Worm (Caenorhabditis elegans): ENCODE measurements around the gene srx-47.

Gene srx-47

DNA sequence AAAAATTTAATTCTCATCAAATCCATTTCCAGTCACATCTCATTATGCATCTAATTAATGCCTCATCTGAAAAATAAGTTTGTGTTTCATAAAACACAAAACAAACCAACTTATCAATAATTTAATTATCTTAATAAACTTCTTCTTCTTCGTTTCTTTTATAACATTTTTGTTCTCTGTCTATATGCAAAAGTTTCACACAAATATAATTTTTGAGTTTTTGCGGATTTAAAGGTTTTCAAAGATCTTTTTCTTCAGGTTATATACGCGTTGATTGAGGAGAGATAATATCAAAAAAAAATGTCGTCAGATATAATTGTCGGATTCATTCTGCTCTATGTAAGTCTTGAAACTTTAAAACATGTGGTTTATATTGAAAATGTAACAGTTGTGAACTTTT lies at the start of gene srx-47:
Gene srx-47 (plus strand): TSS at position 301 of the 400 bp plus-strand sequence.
- TF ChIP-seq dao-5 (tag; optimal IDR thresholded peaks at IDR 0.05): no peak

DNA sequence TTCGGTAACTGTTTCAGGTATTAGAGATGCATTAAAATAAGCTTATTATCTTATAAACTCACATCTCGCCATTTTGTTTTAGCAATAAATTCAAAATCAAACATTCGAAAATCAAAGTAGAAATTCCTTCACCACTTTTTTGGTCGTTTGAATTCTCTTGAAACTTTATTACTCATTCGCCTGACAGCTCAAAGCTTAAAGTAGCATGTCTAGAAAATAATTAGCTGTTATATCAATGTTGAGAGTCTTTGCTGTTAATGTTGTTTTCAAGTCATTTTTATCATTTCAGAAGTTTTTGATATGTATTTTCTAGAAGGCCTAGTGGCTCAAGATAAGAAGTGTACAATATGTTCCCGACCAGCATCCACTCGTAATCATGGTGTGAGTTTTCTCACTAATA lies 46.8 kb upstream of the srx-47 start, which contains the start of gene nhr-39:
Gene nhr-39 (plus strand): TSS at position 301 of the 400 bp plus-strand sequence.
- TF ChIP-seq W03F9.2 (tag; optimal IDR thresholded peaks at IDR 0.05): no peak
- no peak for TF ChIP-seq him-1 (tag; optimal IDR thresholded peaks at IDR 0.05)
- TF ChIP-seq dao-5 (tag; optimal IDR thresholded peaks at IDR 0.05): no peak

DNA sequence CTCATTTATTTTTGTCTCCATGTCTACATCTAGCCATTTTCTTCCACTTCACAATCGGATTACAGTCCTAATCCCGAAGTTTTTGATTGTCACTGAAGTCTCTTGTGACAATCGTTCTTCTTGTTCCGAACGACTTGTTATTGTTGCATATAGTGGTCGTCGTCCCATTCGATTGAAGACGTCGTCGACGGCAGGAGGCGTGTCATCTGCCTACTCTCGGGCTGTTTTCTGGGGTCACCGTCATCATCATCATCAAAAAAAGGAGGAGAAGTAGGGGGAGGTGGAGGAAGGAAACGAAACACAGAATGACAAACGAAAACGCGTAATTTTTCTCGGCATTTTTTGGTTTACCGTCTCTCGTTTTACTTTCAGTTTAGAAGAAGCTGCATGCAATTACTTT lies 44.7 kb upstream of the srx-47 start, which contains the start of gene F44A2.3:
Gene F44A2.3 (plus strand): TSS at position 301 of the 400 bp plus-strand sequence.
- no peak for TF ChIP-seq him-1 (tag; optimal IDR thresholded peaks at IDR 0.05)
- no peak for TF ChIP-seq dao-5 (tag; optimal IDR thresholded peaks at IDR 0.05)

DNA sequence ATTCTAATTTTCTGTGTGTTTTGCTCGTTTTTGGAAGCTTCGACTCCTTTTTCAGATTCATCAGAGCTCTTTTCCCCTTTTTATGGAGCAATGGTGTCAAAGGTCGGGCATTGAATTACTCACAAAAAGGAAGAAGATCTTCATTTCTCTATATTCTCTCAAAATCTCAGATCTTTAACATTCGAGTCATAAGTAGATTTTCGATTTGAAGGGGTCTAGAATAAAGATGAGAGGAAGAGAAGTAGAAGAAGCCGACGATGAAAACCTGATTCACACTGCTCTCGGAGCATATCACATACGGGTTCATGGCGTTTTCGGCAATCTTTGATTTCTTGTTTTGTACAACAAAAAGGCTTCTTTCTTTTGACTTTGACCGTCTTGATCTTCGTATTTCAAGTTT lies 37.4 kb upstream of the srx-47 start:
- TF ChIP-seq him-1 (tag; optimal IDR thresholded peaks at IDR 0.05): no peak
- no peak for TF ChIP-seq dao-5 (tag; optimal IDR thresholded peaks at IDR 0.05)
- TF ChIP-seq W03F9.2 (tag; optimal IDR thresholded peaks at IDR 0.05): no peak

DNA sequence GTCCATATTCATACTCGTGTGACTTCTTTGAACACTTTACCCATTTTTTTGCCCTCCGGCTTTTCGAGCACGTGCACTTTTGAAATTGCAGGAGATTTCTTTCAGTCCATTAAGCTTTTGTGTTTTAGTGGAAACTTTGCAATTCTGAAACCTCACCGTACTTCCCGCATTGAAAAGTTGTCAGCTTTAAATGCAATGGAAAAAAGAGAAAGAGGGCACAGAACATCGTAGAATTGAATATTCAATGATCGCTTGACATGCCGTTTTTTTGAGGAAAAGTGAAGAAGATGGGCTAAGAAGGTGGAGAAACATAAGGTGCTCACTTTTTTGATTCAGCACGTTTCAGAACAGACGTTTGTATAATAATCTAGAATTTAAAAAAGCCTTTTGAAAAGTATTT lies 35.4 kb upstream of the srx-47 start:
- TF ChIP-seq W03F9.2 (tag; optimal IDR thresholded peaks at IDR 0.05) (no peak), him-1 (tag; optimal IDR thresholded peaks at IDR 0.05) (no peak), dao-5 (tag; optimal IDR thresholded peaks at IDR 0.05) (no peak)

DNA sequence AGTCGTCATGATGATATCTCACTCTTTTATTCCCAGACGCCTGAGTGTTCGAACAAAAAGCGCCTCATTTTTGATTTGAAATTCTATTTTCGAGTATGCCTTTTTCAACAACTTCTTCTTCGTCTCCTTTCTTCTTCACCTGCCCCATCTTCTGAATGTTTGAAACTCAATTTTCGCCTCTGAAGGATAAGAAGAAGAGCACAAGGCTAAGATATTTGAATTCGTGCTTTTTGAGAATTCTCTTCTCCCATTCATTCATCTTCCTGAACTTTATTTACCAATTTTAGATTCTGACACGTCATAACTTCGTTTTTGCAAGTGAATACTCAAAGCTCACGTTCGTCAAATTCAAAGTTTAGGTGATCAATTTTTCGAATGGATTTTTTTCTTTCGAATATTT lies 32.8 kb upstream of the srx-47 start:
- no peak for TF ChIP-seq him-1 (tag; optimal IDR thresholded peaks at IDR 0.05)
- no peak for TF ChIP-seq dao-5 (tag; optimal IDR thresholded peaks at IDR 0.05)
- no peak for TF ChIP-seq W03F9.2 (tag; optimal IDR thresholded peaks at IDR 0.05)

DNA sequence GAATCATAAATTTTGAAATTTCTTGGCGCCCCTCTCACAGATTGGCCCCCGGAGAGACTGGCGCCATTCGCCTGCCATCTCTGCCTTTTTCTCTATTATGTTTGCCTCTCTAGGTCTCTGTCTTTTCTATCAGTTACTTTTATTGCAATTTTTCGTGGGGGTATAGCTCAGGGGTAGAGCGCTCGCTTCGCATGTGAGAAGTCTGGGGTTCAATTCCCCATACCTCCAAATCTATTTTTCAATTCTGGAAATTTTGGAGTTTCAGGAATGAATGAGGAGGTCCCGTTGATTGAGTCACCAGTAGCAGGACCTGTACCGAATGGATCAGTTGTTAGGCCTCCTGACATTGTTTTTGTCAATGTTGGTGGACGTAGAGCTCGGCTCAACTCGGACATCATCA lies 31.7 kb upstream of the srx-47 start, which contains the start of gene kvs-3:
Gene kvs-3 (plus strand): TSS at position 266 of the 400 bp plus-strand sequence.
- TF ChIP-seq dao-5 (tag; optimal IDR thresholded peaks at IDR 0.05): peak; percentile 79
- TF ChIP-seq him-1 (tag; optimal IDR thresholded peaks at IDR 0.05): peak; percentile 88
- no peak for TF ChIP-seq W03F9.2 (tag; optimal IDR thresholded peaks at IDR 0.05)

DNA sequence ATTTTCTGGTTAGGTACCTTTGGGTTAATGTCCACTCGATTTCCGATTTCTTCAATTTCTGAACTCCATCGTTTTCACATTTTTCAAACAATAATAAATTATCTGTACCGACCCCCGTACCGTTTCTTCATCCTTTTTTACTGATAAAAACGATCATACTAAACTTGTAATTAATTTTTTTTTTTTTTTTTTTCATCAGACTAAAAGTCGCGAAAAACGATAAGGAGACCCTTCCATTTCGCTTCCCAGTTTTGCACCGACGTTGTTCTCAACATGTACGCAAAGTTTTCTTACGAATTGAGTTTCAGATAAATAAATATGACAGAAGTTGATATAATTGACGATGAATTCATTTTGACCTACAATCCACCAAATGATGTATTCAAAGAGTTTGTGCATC lies 28.6 kb upstream of the srx-47 start, which contains the start of gene F44A2.7:
Gene F44A2.7 (plus strand): TSS at position 301 of the 400 bp plus-strand sequence.
- no peak for TF ChIP-seq him-1 (tag; optimal IDR thresholded peaks at IDR 0.05)
- TF ChIP-seq W03F9.2 (tag; optimal IDR thresholded peaks at IDR 0.05): no peak
- no peak for TF ChIP-seq dao-5 (tag; optimal IDR thresholded peaks at IDR 0.05)

DNA sequence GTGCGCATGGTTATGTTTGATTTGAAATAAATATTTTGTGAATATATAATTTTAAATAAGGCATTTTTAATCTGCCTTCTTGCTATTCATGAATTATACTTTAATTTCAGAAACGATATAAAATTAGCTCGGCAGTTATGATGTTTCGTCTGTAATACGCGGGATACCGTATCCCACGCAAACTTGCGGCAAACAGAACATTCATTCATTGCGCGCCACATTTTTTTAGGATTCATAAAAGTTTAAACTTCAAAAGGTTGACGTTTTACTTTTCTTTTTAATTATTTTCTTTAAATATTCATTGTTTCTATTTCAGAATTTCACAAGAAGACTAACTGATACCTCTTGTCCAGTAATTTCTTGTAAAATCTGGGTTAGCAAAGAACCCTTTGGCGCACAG lies 26.9 kb upstream of the srx-47 start, which contains the start of gene tag-153:
Gene tag-153 (plus strand): TSS at position 200 of the 400 bp plus-strand sequence.
- TF ChIP-seq W03F9.2 (tag; optimal IDR thresholded peaks at IDR 0.05): no peak
- no peak for TF ChIP-seq him-1 (tag; optimal IDR thresholded peaks at IDR 0.05)
- no peak for TF ChIP-seq dao-5 (tag; optimal IDR thresholded peaks at IDR 0.05)

DNA sequence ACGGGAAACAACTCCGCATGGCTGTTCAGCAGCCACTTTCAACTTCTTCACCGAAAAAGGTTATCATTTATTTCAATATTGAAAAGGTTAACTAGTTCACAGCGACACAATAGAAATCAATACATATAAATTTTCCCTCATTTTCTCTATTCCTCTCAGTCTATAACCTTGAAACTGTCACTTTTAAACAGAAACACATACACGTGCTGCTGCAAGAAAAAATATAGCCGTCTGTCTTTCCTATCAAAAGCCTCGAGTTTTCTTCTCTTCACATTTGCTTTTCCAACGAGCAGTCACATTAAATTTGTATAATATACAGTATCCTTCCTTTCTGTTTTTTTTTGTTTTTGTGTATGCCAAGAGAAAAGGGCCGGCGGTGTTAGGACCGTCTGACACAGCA lies 25.6 kb upstream of the srx-47 start:
- TF ChIP-seq dao-5 (tag; optimal IDR thresholded peaks at IDR 0.05): no peak
- no peak for TF ChIP-seq W03F9.2 (tag; optimal IDR thresholded peaks at IDR 0.05)
- no peak for TF ChIP-seq him-1 (tag; optimal IDR thresholded peaks at IDR 0.05)

DNA sequence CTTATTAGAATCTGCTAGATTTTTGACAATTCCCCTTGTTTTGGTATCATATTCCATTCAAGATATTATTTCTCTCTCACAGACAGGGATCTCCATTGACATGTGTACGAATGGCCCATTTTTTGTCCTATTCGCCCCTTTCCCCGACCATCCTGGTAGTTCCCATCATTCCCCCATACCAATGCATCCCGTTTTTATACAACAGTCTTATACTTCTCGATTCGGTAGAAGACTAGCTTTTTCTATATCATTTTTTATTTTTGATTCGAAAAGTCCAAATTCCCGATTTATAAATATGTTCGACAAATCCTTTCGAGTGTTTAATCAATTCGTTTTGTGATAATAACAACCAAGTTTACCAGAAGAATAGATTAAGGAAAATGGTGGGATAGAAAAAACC lies 22.9 kb upstream of the srx-47 start:
- no peak for TF ChIP-seq him-1 (tag; optimal IDR thresholded peaks at IDR 0.05)
- TF ChIP-seq dao-5 (tag; optimal IDR thresholded peaks at IDR 0.05): peak; percentile 20
- no peak for TF ChIP-seq W03F9.2 (tag; optimal IDR thresholded peaks at IDR 0.05)

DNA sequence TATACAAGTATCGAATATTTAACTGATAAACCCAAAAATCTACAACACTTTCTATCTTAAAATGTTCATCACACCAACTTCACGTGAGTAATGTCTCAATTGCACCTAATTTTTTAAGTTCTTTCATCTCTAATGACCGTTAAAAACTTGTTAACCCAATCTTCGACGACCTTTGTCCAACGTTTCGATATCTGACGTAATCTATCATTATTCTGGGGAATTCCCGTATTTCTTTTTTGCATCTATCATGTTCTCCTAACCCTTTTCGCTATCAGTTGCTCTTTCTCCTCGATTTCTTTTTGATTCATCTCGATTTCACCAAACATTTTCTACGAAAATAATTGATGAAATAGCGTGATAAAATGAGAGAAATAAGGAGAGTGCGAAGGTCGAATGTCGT lies 22.1 kb upstream of the srx-47 start:
- TF ChIP-seq him-1 (tag; optimal IDR thresholded peaks at IDR 0.05) (no peak), W03F9.2 (tag; optimal IDR thresholded peaks at IDR 0.05) (no peak), dao-5 (tag; optimal IDR thresholded peaks at IDR 0.05) (no peak)

DNA sequence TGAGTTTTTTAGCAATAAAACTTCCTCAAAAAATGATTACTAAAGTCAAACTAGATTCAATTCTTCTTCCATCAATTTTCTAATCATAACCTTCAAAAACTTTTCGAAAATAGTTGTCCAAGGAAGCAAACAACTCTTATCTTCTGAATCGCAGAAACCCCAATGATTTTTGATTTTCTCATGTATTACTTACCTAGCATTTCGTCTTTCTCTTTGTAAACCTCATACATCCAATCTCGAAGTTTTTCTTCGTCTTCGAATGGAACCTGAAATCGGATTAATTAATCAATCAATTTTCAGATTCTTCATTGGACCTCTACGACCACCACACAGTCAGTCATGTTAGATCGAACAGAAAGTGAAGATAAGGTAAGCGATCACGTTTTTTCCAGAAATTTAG lies 21.1 kb upstream of the srx-47 start, which contains the start of gene K07B1.4:
Gene K07B1.4 (plus strand): TSS at position 301 of the 400 bp plus-strand sequence.
- TF ChIP-seq him-1 (tag; optimal IDR thresholded peaks at IDR 0.05): no peak
- TF ChIP-seq dao-5 (tag; optimal IDR thresholded peaks at IDR 0.05): no peak
- no peak for TF ChIP-seq W03F9.2 (tag; optimal IDR thresholded peaks at IDR 0.05)

DNA sequence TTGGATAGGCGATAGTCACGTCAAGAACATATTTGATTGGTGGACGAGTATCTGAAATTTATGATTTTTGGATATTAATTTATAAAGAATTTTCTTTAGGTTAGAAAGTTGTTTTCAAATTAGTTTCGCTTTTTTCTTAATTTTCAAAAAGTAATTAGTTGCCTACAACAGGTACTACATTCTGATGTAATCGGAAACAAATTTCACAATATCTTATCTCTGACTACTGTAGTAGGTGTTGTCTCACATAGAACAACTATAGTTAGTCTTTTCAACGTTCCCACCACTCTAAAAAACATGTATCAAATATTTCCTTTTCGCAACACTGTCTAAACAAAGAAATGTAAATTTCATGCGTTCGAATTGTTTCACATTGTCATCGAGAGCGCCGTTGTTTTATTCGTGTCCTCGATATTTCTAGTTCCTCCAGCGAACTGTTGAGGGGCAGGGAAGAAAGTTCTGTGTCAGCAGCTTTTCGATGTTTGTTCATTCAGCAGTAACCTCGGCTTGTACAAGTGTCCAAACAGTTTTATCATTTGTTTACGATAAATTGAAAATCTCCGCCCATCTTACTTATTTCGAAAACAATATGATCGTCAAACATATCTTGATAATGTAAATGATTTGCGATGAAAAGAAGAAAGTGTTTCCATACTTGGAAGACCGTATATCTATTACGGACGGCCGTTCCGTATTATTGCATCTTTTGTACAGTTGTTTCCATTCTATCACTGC lies 20.4 kb upstream of the srx-47 start:
- no peak for TF ChIP-seq him-1 (tag; optimal IDR thresholded peaks at IDR 0.05)
- no peak for TF ChIP-seq dao-5 (tag; optimal IDR thresholded peaks at IDR 0.05)
- no peak for TF ChIP-seq W03F9.2 (tag; optimal IDR thresholded peaks at IDR 0.05)
